Worm (Caenorhabditis elegans): ENCODE data around the gene K09C8.8.

Gene K09C8.8

ce11 chrX:10932087-10932486 is 38.6 kb upstream of the K09C8.8 start:
- TF ChIP-seq nhr-6 (tag; optimal IDR thresholded peaks at IDR 0.05) (no peak), spr-3 (GFP tag; optimal IDR thresholded peaks at IDR 0.05) (no peak), daf-19 (GFP tag; conservative IDR thresholded peaks at IDR 0.05) (no peak)

DNA sequence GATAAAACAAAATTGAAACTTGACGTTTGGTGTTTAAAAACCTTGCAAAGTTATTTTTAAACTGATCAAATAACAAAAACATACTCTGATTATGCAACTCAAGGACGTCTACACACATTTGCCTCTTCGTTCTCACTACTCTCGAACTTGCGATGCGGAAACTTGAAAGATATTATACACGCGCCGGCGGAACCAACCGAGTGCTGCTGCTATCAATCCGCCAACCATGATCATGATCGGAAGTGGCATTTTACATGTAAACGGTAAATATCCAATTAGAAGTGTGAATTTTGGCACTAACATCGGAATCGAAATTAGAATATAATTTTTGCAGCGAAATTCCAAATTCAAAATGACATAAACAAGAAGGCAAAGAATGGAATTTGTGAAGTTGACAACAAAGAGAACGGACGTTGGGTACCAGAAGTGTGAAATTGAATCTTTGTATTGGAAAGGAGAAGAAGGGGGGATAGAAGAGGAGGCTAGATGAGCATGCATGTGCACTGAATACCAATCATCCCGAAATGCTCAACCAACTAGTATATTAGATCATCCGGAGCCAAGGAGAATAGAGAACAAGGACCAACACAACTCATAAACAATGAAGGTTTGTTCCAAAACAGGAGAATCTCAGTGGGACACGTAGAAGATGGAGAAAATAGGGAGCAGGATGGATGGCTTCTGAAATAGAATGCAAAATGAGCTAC is 37.3 kb upstream of the K09C8.8 start:
- TF ChIP-seq madf-9 (GFP tag; conservative IDR thresholded peaks at IDR 0.05) (no peak), lin-13 (GFP tag; optimal IDR thresholded peaks at IDR 0.05) (no peak), set-16 (GFP tag; IDR thresholded peaks at IDR 0.05) (no peak), tra-1 (GFP tag; IDR thresholded peaks at IDR 0.05) (no peak)

DNA sequence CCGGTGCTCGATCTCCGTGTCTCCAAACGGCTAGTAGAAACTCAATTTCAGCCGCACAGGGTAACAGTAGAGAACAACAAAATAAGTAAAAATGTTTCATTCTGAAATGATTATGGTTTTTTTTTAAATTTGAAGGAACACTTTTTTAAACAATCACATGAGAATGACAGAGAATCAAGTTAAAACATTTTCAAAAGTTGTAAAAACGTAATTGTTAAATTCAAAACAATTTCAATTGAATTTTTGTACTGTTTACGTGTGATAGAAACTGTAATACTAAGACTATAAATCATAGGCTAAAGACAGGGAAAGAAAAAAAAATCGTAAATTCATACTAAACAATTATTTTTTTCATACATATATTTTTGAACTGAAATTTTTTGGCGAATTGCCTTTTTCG is 29.5 kb upstream of the K09C8.8 start, which contains the start of gene pho-7:
Gene pho-7, minus strand, starts transcription at position 101 of the 400 bp plus-strand sequence.
- TF ChIP-seq daf-16 (GFP tag; optimal IDR thresholded peaks at IDR 0.05) = no peak
- TF ChIP-seq daf-16 (tag; optimal IDR thresholded peaks at IDR 0.05) = no peak
- peak; percentile 84 for TF ChIP-seq aha-1 (tag)

DNA sequence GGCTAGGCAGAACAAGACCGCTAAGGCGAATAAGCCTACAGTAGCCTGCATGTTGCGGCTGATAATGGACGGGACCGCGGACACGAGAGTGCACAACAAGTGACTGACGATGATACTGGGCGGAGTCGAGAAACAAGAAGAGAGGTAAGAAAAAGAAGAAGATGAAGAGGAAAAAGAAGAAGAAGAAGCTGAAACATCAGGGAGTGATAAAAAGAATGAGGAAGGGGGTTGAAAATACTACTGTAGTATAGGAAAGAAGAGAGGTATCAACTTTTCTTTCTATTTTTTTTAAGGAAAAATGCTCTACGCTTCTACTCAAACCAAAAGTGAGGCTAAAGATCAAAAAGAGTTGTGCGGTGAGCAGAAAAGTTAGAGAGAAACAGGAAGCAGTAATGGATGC is 21.9 kb upstream of the K09C8.8 start, which contains the start of gene T21B6.3:
Gene T21B6.3, minus strand, starts transcription at position 101 of the 400 bp plus-strand sequence.
- TF ChIP-seq fos-1 (tag; optimal IDR thresholded peaks at IDR 0.05) (no peak), F10B5.3 (tag; optimal IDR thresholded peaks at IDR 0.05) (no peak), mdt-29 (GFP tag; IDR thresholded peaks at IDR 0.05) (no peak), dmd-9 (GFP tag; IDR thresholded peaks at IDR 0.05) (no peak)

DNA sequence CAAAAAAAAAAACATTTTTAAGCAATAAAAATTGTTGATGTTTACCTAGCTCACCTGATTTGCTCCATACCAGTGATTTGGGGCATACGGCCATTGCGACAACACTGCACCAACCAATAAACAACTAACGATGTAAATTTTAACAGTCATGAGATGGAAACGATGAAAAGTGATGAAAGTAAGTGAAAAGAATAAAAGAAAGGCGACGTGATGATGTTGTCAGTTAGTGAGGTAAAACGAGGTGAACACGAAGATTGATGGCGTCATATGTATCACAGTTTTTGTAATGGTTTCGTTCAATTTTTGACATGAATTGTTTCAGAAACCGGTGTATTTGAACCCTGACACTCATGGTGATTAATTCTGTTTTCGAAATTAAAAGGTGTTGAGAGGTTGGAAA is 19.6 kb upstream of the K09C8.8 start, which contains the start of gene K09C8.7:
Gene K09C8.7, minus strand, starts transcription at position 226 of the 400 bp plus-strand sequence.
- peak; percentile 13 for TF ChIP-seq hlh-30 (tag; optimal IDR thresholded peaks at IDR 0.05; ENCODE audit: insufficient read depth)
- TF ChIP-seq nhr-48 (tag; optimal IDR thresholded peaks at IDR 0.05) = no peak
- no peak for TF ChIP-seq cey-2 (tag; optimal IDR thresholded peaks at IDR 0.05; ENCODE audit: borderline replicate concordance, insufficient read depth)
- TF ChIP-seq unc-62 (GFP tag; optimal IDR thresholded peaks at IDR 0.05 in 1 of 2) = peak in 1 of 2 experiments; percentile 74
- TF ChIP-seq unc-62 (tag; optimal IDR thresholded peaks at IDR 0.05) = no peak
- no peak for TF ChIP-seq dve-1 (tag; optimal IDR thresholded peaks at IDR 0.05; ENCODE audit: insufficient read depth)
- no peak for TF ChIP-seq attf-4 (tag; optimal IDR thresholded peaks at IDR 0.05)
- no peak for TF ChIP-seq pqm-1 (tag; optimal IDR thresholded peaks at IDR 0.05)
- TF ChIP-seq ztf-7 (tag; optimal IDR thresholded peaks at IDR 0.05) = no peak
- TF ChIP-seq ceh-32 (tag; optimal IDR thresholded peaks at IDR 0.05; ENCODE audit: poor library complexity) = no peak
- no peak for TF ChIP-seq daf-16 (GFP tag; optimal IDR thresholded peaks at IDR 0.05)
- peak; percentile 86 for TF ChIP-seq daf-16 (tag; optimal IDR thresholded peaks at IDR 0.05)
- no peak for TF ChIP-seq Y75B8A.6 (GFP tag; IDR thresholded peaks at IDR 0.05)
- no peak for TF ChIP-seq fkh-10 (GFP tag; optimal IDR thresholded peaks at IDR 0.05)
- TF ChIP-seq set-16 (GFP tag; IDR thresholded peaks at IDR 0.05) = no peak
- TF ChIP-seq aly-2 (tag; optimal IDR thresholded peaks at IDR 0.05) = no peak
- no peak for TF ChIP-seq lsy-2 (tag; optimal IDR thresholded peaks at IDR 0.05)
- TF ChIP-seq nhr-237 (tag; optimal IDR thresholded peaks at IDR 0.05) = no peak
- TF ChIP-seq ces-1 (GFP tag; optimal IDR thresholded peaks at IDR 0.05) = no peak
- no peak for TF ChIP-seq tag-97 (GFP tag; IDR thresholded peaks at IDR 0.05)

- TF ChIP-seq nhr-48 (tag; optimal IDR thresholded peaks at IDR 0.05) (peak; percentile 39), Y75B8A.6 (GFP tag; IDR thresholded peaks at IDR 0.05) (no peak), fos-1 (tag; optimal IDR thresholded peaks at IDR 0.05) (no peak), php-3 (GFP tag; IDR thresholded peaks at IDR 0.05) (peak; percentile 88), dmd-6 (GFP tag; IDR thresholded peaks at IDR 0.05) (0 out of 2 replicates have a peak, but pooled peaks have one; percentile 15), dve-1 (tag; optimal IDR thresholded peaks at IDR 0.05; ENCODE audit: insufficient read depth) (peak; percentile 39), daf-16 (GFP tag; optimal IDR thresholded peaks at IDR 0.05) (no peak), daf-16 (tag; optimal IDR thresholded peaks at IDR 0.05) (peak; percentile 66)
Observed at ce11 chrX:10951922-10952321, 18.8 kb upstream of the K09C8.8 start.
